Fruit fly (Drosophila melanogaster) whole organism: ENCODE results near the gene CG4230.

Source experiments
- CG8478 ChIP-seq: fragments of >200 bp; optimal IDR thresholded peaks from 2 replicates; lab custom pipeline; 2018; ENCODE audit warnings: inconsistent platforms
- Dll ChIP-seq: fragments of >200 bp; optimal IDR thresholded peaks from 2 replicates; lab custom pipeline; 2017
- EcR ChIP-seq, 2 experiments: fragments of >200 bp; optimal IDR thresholded peaks; 2 replicates each; lab custom pipeline; 2017; ENCODE audit warnings: missing biosample characterization in 2 of 2, missing genetic modification characterization in 2 of 2, missing genetic modification reagents in 2 of 2
- pan ChIP-seq: fragments of >200 bp; optimal IDR thresholded peaks from 2 replicates; lab custom pipeline; 2017
- psq ChIP-seq: fragments of >200 bp; optimal IDR thresholded peaks from 2 replicates; lab custom pipeline; 2017
- usp ChIP-seq: fragments of >200 bp; optimal IDR thresholded peaks from 2 replicates; lab custom pipeline; 2017; ENCODE audit warnings: missing biosample characterization, missing genetic modification characterization, mixed read lengths

- no peak for TF ChIP-seq EcR (GFP tag; optimal IDR thresholded peaks at IDR 0.05; lab: Kevin White, UChicago)
- no peak for TF ChIP-seq psq (lab: Kevin White, UChicago)
- no peak for TF ChIP-seq CG8478 (lab: Kevin White, UChicago)
- TF ChIP-seq Dll (lab: Kevin White, UChicago): no peak
- no peak for TF ChIP-seq usp (GFP tag; lab: Kevin White, UChicago)
- TF ChIP-seq pan (lab: Kevin White, UChicago): no peak
Measured at dm6 chr2L:5116489-5116888, 20.5 kb downstream of the CG4230 start.
